Worm (Caenorhabditis elegans): ENCODE results near the gene myo-3.

Gene myo-3

ce11 chrV:12275714-12276113 is 41.6 kb upstream of the myo-3 start:
- TF ChIP-seq ama-1 (optimal IDR thresholded peaks at IDR 0.05) (no peak), aly-2 (tag; optimal IDR thresholded peaks at IDR 0.05) (no peak), ceh-28 (tag; optimal IDR thresholded peaks at IDR 0.05) (no peak), nfya-1 (tag; optimal IDR thresholded peaks at IDR 0.05; ENCODE audit: insufficient read depth) (no peak), ztf-11 (tag; optimal IDR thresholded peaks at IDR 0.05) (no peak), mdl-1 (tag; optimal IDR thresholded peaks at IDR 0.05) (no peak), nhr-43 (tag; optimal IDR thresholded peaks at IDR 0.05; ENCODE audit: poor library complexity, severe bottlenecking) (no peak), nhr-67 (tag; optimal IDR thresholded peaks at IDR 0.05) (no peak), tbx-2 (tag; optimal IDR thresholded peaks at IDR 0.05) (no peak), nhr-11 (tag; optimal IDR thresholded peaks at IDR 0.05) (no peak), ztf-4 (tag; optimal IDR thresholded peaks at IDR 0.05) (no peak), elt-2 (tag; optimal IDR thresholded peaks at IDR 0.05) (no peak), lsy-12 (tag; optimal IDR thresholded peaks at IDR 0.05) (no peak), lin-39 (tag; optimal IDR thresholded peaks at IDR 0.05) (no peak), unc-39 (tag; optimal IDR thresholded peaks at IDR 0.05) (no peak), ceh-9 (tag; optimal IDR thresholded peaks at IDR 0.05) (no peak)

ce11 chrV:12271495-12271894 is 37.4 kb upstream of the myo-3 start, which contains the start of the genes tsfm-1 and capg-2:
Gene tsfm-1, minus strand, starts transcription at chrV:12271551.
Gene capg-2, plus strand, starts transcription at chrV:12271873.
- TF ChIP-seq fkh-10 (GFP tag; optimal IDR thresholded peaks at IDR 0.05), result no peak
- TF ChIP-seq lin-15B (tag; optimal IDR thresholded peaks at IDR 0.05), result peak; percentile 19

ce11 chrV:12269272-12269767 is 35.2 kb upstream of the myo-3 start, which contains the start of gene twk-24:
Gene twk-24, minus strand, starts transcription at chrV:12269322.
- TF ChIP-seq snpc-4 (tag; optimal IDR thresholded peaks at IDR 0.05), result no peak
- no peak for TF ChIP-seq ceh-16 (tag; optimal IDR thresholded peaks at IDR 0.05)
- TF ChIP-seq nhr-43 (tag; optimal IDR thresholded peaks at IDR 0.05; ENCODE audit: poor library complexity, severe bottlenecking), result no peak
- no peak for TF ChIP-seq nhr-237 (tag; optimal IDR thresholded peaks at IDR 0.05)
- no peak for TF ChIP-seq ZK546.5 (tag; optimal IDR thresholded peaks at IDR 0.05)
- TF ChIP-seq nhr-25 (tag; optimal IDR thresholded peaks at IDR 0.05), result no peak
- no peak for TF ChIP-seq nhr-67 (tag; optimal IDR thresholded peaks at IDR 0.05)
- TF ChIP-seq lsy-12 (tag; optimal IDR thresholded peaks at IDR 0.05), result no peak
- TF ChIP-seq skn-1 (tag; optimal IDR thresholded peaks at IDR 0.05), result no peak
- TF ChIP-seq fkh-10 (GFP tag; optimal IDR thresholded peaks at IDR 0.05), result no peak
- TF ChIP-seq zag-1 (tag; optimal IDR thresholded peaks at IDR 0.05), result no peak
- no peak for TF ChIP-seq nhr-77 (tag; optimal IDR thresholded peaks at IDR 0.05)
- no peak for TF ChIP-seq elt-1 (tag; optimal IDR thresholded peaks at IDR 0.05)
- no peak for TF ChIP-seq ztf-4 (tag; optimal IDR thresholded peaks at IDR 0.05)
- no peak for TF ChIP-seq nfya-1 (tag; optimal IDR thresholded peaks at IDR 0.05; ENCODE audit: insufficient read depth)
- TF ChIP-seq pqm-1 (tag; optimal IDR thresholded peaks at IDR 0.05), result no peak
- TF ChIP-seq jun-1 (tag; optimal IDR thresholded peaks at IDR 0.05), result no peak
- TF ChIP-seq nhr-23 (tag; optimal IDR thresholded peaks at IDR 0.05), result no peak

DNA sequence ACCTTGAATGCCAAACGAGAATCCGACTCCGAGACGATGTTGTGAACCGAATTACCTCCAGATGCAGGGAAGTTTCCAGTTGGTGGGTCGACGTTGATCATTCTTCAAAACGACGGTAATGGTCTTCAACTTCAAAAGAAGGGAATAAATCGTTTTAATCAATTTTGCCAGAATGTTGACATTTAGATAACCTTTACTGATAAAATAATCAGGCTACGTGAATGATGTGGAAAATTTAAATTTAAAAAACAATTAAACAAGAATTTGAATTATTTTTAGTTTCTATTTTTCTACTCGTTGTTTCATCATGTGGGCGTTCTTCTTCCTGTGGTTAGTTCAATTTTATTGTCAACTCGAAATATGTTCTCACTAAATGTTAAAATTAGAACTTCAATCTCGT is 29.6 kb upstream of the myo-3 start, which contains the start of gene ssp-35:
TSS of gene ssp-35 (minus strand) at position 101 of the 400 bp plus-strand sequence.
- TF ChIP-seq nhr-23 (tag; optimal IDR thresholded peaks at IDR 0.05), result no peak
- no peak for TF ChIP-seq nhr-12 (tag; optimal IDR thresholded peaks at IDR 0.05)
- TF ChIP-seq nhr-25 (tag; optimal IDR thresholded peaks at IDR 0.05), result no peak
- TF ChIP-seq nfya-1 (tag; optimal IDR thresholded peaks at IDR 0.05; ENCODE audit: insufficient read depth), result no peak
- TF ChIP-seq unc-39 (tag; optimal IDR thresholded peaks at IDR 0.05), result no peak
- no peak for TF ChIP-seq lsy-12 (tag; optimal IDR thresholded peaks at IDR 0.05)
- no peak for TF ChIP-seq ceh-28 (tag; optimal IDR thresholded peaks at IDR 0.05)
- no peak for TF ChIP-seq ZK546.5 (tag; optimal IDR thresholded peaks at IDR 0.05)

ce11 chrV:12261377-12261776 is 27.2 kb upstream of the myo-3 start, which contains the start of gene tbb-6:
Gene tbb-6, plus strand, starts transcription at chrV:12261531.
- TF ChIP-seq tbx-2 (tag; optimal IDR thresholded peaks at IDR 0.05) (no peak), aly-2 (tag; optimal IDR thresholded peaks at IDR 0.05) (no peak), fkh-10 (GFP tag; optimal IDR thresholded peaks at IDR 0.05) (no peak), ama-1 (optimal IDR thresholded peaks at IDR 0.05) (no peak), egl-27 (tag; optimal IDR thresholded peaks at IDR 0.05) (no peak), lsy-12 (tag; optimal IDR thresholded peaks at IDR 0.05) (no peak), elt-2 (tag; optimal IDR thresholded peaks at IDR 0.05) (no peak), snpc-4 (tag; optimal IDR thresholded peaks at IDR 0.05) (no peak), elt-1 (tag; optimal IDR thresholded peaks at IDR 0.05) (no peak), nhr-11 (tag; optimal IDR thresholded peaks at IDR 0.05) (no peak), nhr-23 (tag; optimal IDR thresholded peaks at IDR 0.05) (no peak), pha-4 (tag; optimal IDR thresholded peaks at IDR 0.05) (no peak), ztf-4 (tag; optimal IDR thresholded peaks at IDR 0.05) (no peak), nhr-67 (tag; optimal IDR thresholded peaks at IDR 0.05) (no peak)
